Fruit fly (Drosophila melanogaster): ENCODE data around the gene CG3587.
A peak's percentile ranks its signal among the peaks of the same experiment; 100 is the strongest.

The CG3587 gene

DNA sequence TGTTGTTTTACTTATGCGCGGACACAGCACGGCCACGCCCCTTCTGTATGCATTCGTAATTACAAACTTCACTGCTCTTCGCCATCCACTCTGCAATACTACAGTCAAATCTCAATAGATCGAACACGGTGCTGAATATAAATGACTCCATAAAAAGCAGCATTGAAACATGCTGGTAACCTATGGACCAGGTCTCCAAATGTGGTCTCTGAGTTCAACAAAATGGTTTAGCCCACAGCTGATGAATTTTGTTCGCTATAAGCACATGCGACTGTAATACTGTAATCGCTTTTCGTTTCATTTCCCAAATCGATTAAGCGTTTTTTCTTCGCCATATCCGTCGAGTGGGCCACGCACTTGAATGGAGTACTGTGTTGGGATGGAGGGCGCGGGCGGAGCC, 42.7 kb upstream of the CG3587 start (continued):
- TF ChIP-seq OdsH (GFP tag; optimal IDR thresholded peaks at IDR 0.05): no peak
- peak; percentile 66 for TF ChIP-seq topi (GFP tag; optimal IDR thresholded peaks at IDR 0.05)
- TF ChIP-seq CG3032 (tag; optimal IDR thresholded peaks at IDR 0.05): peak; percentile 37
- TF ChIP-seq CG6276 (GFP tag; optimal IDR thresholded peaks at IDR 0.05): no peak
- no peak for TF ChIP-seq CG16779 (tag; optimal IDR thresholded peaks at IDR 0.05)
- TF ChIP-seq Hr39 (GFP tag; optimal IDR thresholded peaks at IDR 0.05): peak; percentile 75
- TF ChIP-seq CG8119 (GFP tag; IDR thresholded peaks at IDR 0.05): peak; percentile 40; the same call in 1 of the 3 replicates
- no peak for TF ChIP-seq CG9139 (GFP tag; optimal IDR thresholded peaks at IDR 0.05)
- no peak for TF ChIP-seq Blimp-1 (GFP tag; optimal IDR thresholded peaks at IDR 0.05)
- peak; percentile 71 for TF ChIP-seq cyc (GFP tag; optimal IDR thresholded peaks at IDR 0.05)
- no peak for TF ChIP-seq CG8632 (GFP tag; optimal IDR thresholded peaks at IDR 0.05)
- TF ChIP-seq dac (GFP tag; optimal IDR thresholded peaks at IDR 0.05): no peak
- TF ChIP-seq salr (GFP tag; optimal IDR thresholded peaks at IDR 0.05): peak in 1 of 2 experiments; percentile 7
- peak; percentile 59 for TF ChIP-seq Gug (GFP tag; IDR thresholded peaks at IDR 0.05)
- peak; percentile 42 for TF ChIP-seq CG10631 (GFP tag; optimal IDR thresholded peaks at IDR 0.05)
- peak; percentile 50 for TF ChIP-seq CG6792 (GFP tag; optimal IDR thresholded peaks at IDR 0.05)
- no peak for TF ChIP-seq fkh (GFP tag; optimal IDR thresholded peaks at IDR 0.05)
- TF ChIP-seq eg (GFP tag; IDR thresholded peaks at IDR 0.05): peak; percentile 68
- TF ChIP-seq CG34406 (GFP tag; optimal IDR thresholded peaks at IDR 0.05): peak; percentile 28
- peak; percentile 64 for TF ChIP-seq Sox14 (GFP tag; optimal IDR thresholded peaks at IDR 0.05)
- TF ChIP-seq dsx (GFP tag; optimal IDR thresholded peaks at IDR 0.05; ENCODE audit: poor library complexity, severe bottlenecking): no peak

dm6 chrX:1899445-1900085, 40.5 kb upstream of the CG3587 start:
- peak in 1 of 2 experiments; percentile 46 for TF ChIP-seq ss (GFP tag; optimal IDR thresholded peaks at IDR 0.05)
- TF ChIP-seq CG7368 (GFP tag; optimal IDR thresholded peaks at IDR 0.05): peak; percentile 19
- TF ChIP-seq Blimp-1 (GFP tag; optimal IDR thresholded peaks at IDR 0.05): peak; percentile 56
- TF ChIP-seq Lpt (GFP tag; optimal IDR thresholded peaks at IDR 0.05): peak; percentile 26
- TF ChIP-seq Eip78C (GFP tag): peak; percentile 11
- 0 out of 3 replicates have a peak, but pooled peaks have one; percentile 12 for TF ChIP-seq CG6163 (GFP tag; IDR thresholded peaks at IDR 0.05)
- TF ChIP-seq dsx (GFP tag; optimal IDR thresholded peaks at IDR 0.05; ENCODE audit: poor library complexity, severe bottlenecking): peak; percentile 17
- no peak for TF ChIP-seq fd85E (GFP tag; optimal IDR thresholded peaks at IDR 0.05)
- no peak for TF ChIP-seq CG10631 (GFP tag; optimal IDR thresholded peaks at IDR 0.05)
- no peak for TF ChIP-seq acj6 (GFP tag; optimal IDR thresholded peaks at IDR 0.05)
- TF ChIP-seq Sox14 (GFP tag; optimal IDR thresholded peaks at IDR 0.05): peak; percentile 17
- no peak for TF ChIP-seq dac (GFP tag; optimal IDR thresholded peaks at IDR 0.05)
- peak; percentile 42 for TF ChIP-seq net (GFP tag; optimal IDR thresholded peaks at IDR 0.05)
- peak; percentile 57 for TF ChIP-seq fkh (GFP tag; optimal IDR thresholded peaks at IDR 0.05)
- peak; percentile 51 for TF ChIP-seq CG3919 (GFP tag; optimal IDR thresholded peaks at IDR 0.05)

DNA sequence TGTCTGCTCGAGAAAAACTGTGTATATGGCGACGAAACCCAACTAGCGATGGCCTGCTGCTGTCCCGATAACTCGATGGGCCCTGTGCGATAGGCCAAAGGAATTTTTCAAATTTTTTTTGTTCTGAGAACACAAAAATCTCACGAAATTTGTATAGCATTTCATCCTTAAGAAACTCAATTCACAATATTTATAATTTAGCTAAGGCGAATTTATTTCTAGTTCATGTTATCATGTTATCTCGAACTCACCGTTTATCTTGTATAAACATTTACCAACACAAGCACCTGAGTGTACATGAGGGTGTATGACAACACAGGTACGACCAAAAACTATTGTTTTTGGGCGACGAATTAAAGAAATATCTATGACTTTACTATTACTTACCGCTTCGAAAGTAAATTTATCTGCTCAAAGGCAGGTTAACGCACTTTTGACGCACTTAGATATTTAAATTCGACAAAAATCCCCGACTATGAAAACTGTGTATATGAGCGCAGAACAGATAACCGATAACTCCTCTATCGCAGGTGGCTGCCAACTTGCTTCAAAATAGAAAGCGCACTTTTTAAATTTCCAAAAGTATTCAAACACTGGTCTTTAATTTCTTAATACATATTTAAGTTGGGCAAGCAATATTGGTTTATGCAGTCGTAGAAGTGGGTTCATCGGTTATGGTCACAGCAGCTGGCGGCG, 39.8 kb upstream of the CG3587 start, which contains the start of gene arm:
arm (minus strand) TSS at position 524 of the 696 bp plus-strand sequence.
- TF ChIP-seq Sox102F (GFP tag; optimal IDR thresholded peaks at IDR 0.05) (no peak), cyc (GFP tag; optimal IDR thresholded peaks at IDR 0.05) (peak; percentile 12), CG6792 (GFP tag; optimal IDR thresholded peaks at IDR 0.05) (peak; percentile 0), net (GFP tag; optimal IDR thresholded peaks at IDR 0.05) (no peak), topi (GFP tag; optimal IDR thresholded peaks at IDR 0.05) (peak; percentile 11), Eip78C (GFP tag) (peak; percentile 40), lz (GFP tag; optimal IDR thresholded peaks at IDR 0.05) (no peak), Eip93F (GFP tag; optimal IDR thresholded peaks at IDR 0.05) (peak; percentile 22), Hr39 (GFP tag; optimal IDR thresholded peaks at IDR 0.05) (no peak), CG3919 (GFP tag; optimal IDR thresholded peaks at IDR 0.05) (no peak), CG6808 (GFP tag; optimal IDR thresholded peaks at IDR 0.05) (no peak), CG4318 (GFP tag; optimal IDR thresholded peaks at IDR 0.05) (no peak), CG8319 (GFP tag; optimal IDR thresholded peaks at IDR 0.05) (no peak), achi (GFP tag; optimal IDR thresholded peaks at IDR 0.05) (peak; percentile 23), dac (GFP tag; optimal IDR thresholded peaks at IDR 0.05) (no peak), vri (GFP tag; optimal IDR thresholded peaks at IDR 0.05) (peak; percentile 28), Sox15 (GFP tag; optimal IDR thresholded peaks at IDR 0.05) (no peak), CG15336 (GFP tag; IDR thresholded peaks at IDR 0.05) (peak; percentile 20; the same call in 1 of the 2 replicates), CG8632 (GFP tag; optimal IDR thresholded peaks at IDR 0.05) (no peak), CG32006 (GFP tag; optimal IDR thresholded peaks at IDR 0.05) (peak; percentile 18), dsx (GFP tag; optimal IDR thresholded peaks at IDR 0.05; ENCODE audit: poor library complexity, severe bottlenecking) (no peak), CG31627 (GFP tag; optimal IDR thresholded peaks at IDR 0.05) (peak; percentile 0), CG34406 (GFP tag; optimal IDR thresholded peaks at IDR 0.05) (peak; percentile 20), CG10631 (GFP tag; optimal IDR thresholded peaks at IDR 0.05) (no peak), CG16779 (tag; optimal IDR thresholded peaks at IDR 0.05) (no peak), Hr4 (GFP tag; optimal IDR thresholded peaks at IDR 0.05) (no peak), esn (GFP tag; optimal IDR thresholded peaks at IDR 0.05) (peak; percentile 31)

Measured in whole organism, prepupa.